Fruit fly (Drosophila melanogaster): ENCODE measurements around the gene RpL13A.

RpL13A gene

DNA sequence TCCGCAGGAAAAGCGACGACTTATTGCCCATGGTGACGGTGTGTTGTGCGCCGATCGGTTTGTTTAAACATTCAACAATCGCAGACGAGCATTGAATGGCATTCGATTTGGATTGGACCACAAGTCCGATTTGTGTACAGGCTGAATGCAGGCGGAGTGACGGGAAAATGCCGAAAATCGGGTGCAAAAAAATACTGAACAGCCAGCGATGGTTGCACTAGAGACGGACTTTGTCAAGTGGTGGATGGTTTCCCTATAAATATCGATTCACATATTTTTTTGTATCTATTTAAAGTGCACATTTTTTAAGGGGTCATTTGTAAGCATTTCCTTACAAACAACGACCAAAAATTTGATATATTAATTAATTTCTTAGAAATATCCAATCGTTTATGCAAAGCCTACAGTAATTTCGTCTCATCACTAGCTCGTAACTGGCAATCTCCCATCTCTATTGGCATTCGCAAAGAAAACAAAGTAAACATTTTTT is 30.5 kb downstream of the RpL13A start, which contains the start of the genes elm and MED27 (continued):
- TF ChIP-seq CG5953 (GFP tag; IDR thresholded peaks at IDR 0.05) (peak; percentile 71; the same call in 1 of the 2 replicates), D19A (tag; optimal IDR thresholded peaks at IDR 0.05) (peak; percentile 81), Dp (GFP tag; optimal IDR thresholded peaks at IDR 0.05) (peak; percentile 25), gcm (GFP tag; optimal IDR thresholded peaks at IDR 0.05) (peak; percentile 73), gsb (GFP tag; IDR thresholded peaks at IDR 0.05) (peak; percentile 79), Ets97D (GFP tag; optimal IDR thresholded peaks at IDR 0.05) (peak; percentile 91), CG6689 (GFP tag; IDR thresholded peaks at IDR 0.05) (peak; percentile 93), CG6813 (GFP tag; optimal IDR thresholded peaks at IDR 0.05) (peak; percentile 34), sc (optimal IDR thresholded peaks at IDR 0.05) (no peak), sc (GFP tag; optimal IDR thresholded peaks at IDR 0.05) (peak; percentile 71), CkIIα-i1 (GFP tag; IDR thresholded peaks at IDR 0.05) (no peak; the same call in 1 of the 2 replicates), jumu (GFP tag; optimal IDR thresholded peaks at IDR 0.05) (peak; percentile 94), Hmx (GFP tag; optimal IDR thresholded peaks at IDR 0.05) (peak; percentile 86), chn (GFP tag; optimal IDR thresholded peaks at IDR 0.05) (peak; percentile 95), Bteb2 (GFP tag; optimal IDR thresholded peaks at IDR 0.05) (peak; percentile 90), CG10321 (GFP tag; IDR thresholded peaks at IDR 0.05) (peak; percentile 48; the same call in 1 of the 2 replicates), Rfx (GFP tag; IDR thresholded peaks at IDR 0.05) (peak; percentile 96), bigmax (GFP tag; optimal IDR thresholded peaks at IDR 0.05) (no peak), stwl (tag; optimal IDR thresholded peaks at IDR 0.05) (peak; percentile 75), otp (GFP tag; IDR thresholded peaks at IDR 0.05) (peak; percentile 86), slbo (GFP tag; IDR thresholded peaks at IDR 0.05) (peak; percentile 97), tgo (GFP tag; IDR thresholded peaks at IDR 0.05) (peak; percentile 94), Taf1 (GFP tag; IDR thresholded peaks at IDR 0.05) (peak; percentile 90), btn (GFP tag; optimal IDR thresholded peaks at IDR 0.05) (peak; percentile 71), TFAM (GFP tag; optimal IDR thresholded peaks at IDR 0.05) (peak; percentile 62), MBD-R2 (GFP tag; IDR thresholded peaks at IDR 0.05) (peak; percentile 95), CG17829 (tag; optimal IDR thresholded peaks at IDR 0.05) (peak; percentile 94), CG2129 (GFP tag; IDR thresholded peaks at IDR 0.05; ENCODE audit: partially characterized antibody) (peak; percentile 97), CG2712 (tag; optimal IDR thresholded peaks at IDR 0.05) (peak; percentile 95), CG14965 (GFP tag; optimal IDR thresholded peaks at IDR 0.05; ENCODE audit: borderline replicate concordance) (peak; percentile 25), CG11456 (GFP tag; IDR thresholded peaks at IDR 0.05) (peak; percentile 94), Ptx1 (GFP tag; IDR thresholded peaks at IDR 0.05) (peak; percentile 97), CG13287 (GFP tag; IDR thresholded peaks at IDR 0.05; ENCODE audit: partially characterized antibody) (peak; percentile 95), CG30020 (tag; optimal IDR thresholded peaks at IDR 0.05) (peak; percentile 85), NFAT (GFP tag; IDR thresholded peaks at IDR 0.05) (peak; percentile 94), vnd (GFP tag; IDR thresholded peaks at IDR 0.05; ENCODE audit: partially characterized antibody) (peak; percentile 93), CG1647 (GFP tag; optimal IDR thresholded peaks at IDR 0.05) (peak; percentile 89), bab2 (GFP tag; optimal IDR thresholded peaks at IDR 0.05) (peak; percentile 96), CG17385 (GFP tag; optimal IDR thresholded peaks at IDR 0.05) (peak; percentile 80), dpn (GFP tag; optimal IDR thresholded peaks at IDR 0.05) (peak; percentile 95 to 96), sd (tag; optimal IDR thresholded peaks at IDR 0.05) (peak; percentile 91), CG10565 (GFP tag; optimal IDR thresholded peaks at IDR 0.05) (peak; percentile 38), HmgZ (tag; optimal IDR thresholded peaks at IDR 0.05) (peak; percentile 95), fd64A (GFP tag; optimal IDR thresholded peaks at IDR 0.05) (no peak), CG9932 (GFP tag; IDR thresholded peaks at IDR 0.05) (peak; percentile 98), Opbp (GFP tag; IDR thresholded peaks at IDR 0.05; ENCODE audit: partially characterized antibody) (peak; percentile 83), fd102C (GFP tag; optimal IDR thresholded peaks at IDR 0.05) (peak; percentile 79), ara (GFP tag; IDR thresholded peaks at IDR 0.05) (peak; percentile 90), chinmo (GFP tag; IDR thresholded peaks at IDR 0.05; ENCODE audit: partially characterized antibody) (peak; percentile 89; the same call in 2 of the 4 replicates), Poxn (GFP tag; IDR thresholded peaks at IDR 0.05) (peak; percentile 69; the same call in 1 of the 2 replicates), org-1 (GFP tag; optimal IDR thresholded peaks at IDR 0.05) (peak; percentile 61)

Measured in whole organism, embryonic.